Fruit fly (Drosophila melanogaster) whole organism, wandering third instar larva: ENCODE data around the gene Rab3GAP1.
A peak's percentile ranks its signal among the peaks of the same experiment; 100 is the strongest.

Experiments
- Sp1 ChIP-seq: fragments of 200-800 bp; sonication (Bioruptor generic); optimal IDR thresholded peaks from 3 replicates; lab custom pipeline; 2019; ENCODE audit warnings: missing biosample characterization, mild to moderate bottlenecking, missing genetic modification characterization, moderate library complexity
- Vsx2 ChIP-seq: fragments of 200-300, 225-300 bp; sonication (Bioruptor generic); optimal IDR thresholded peaks from 2 replicates; lab custom pipeline; 2018; ENCODE audit warnings: missing biosample characterization, missing genetic modification characterization; ENCODE audit not compliant: partially characterized antibody
- br ChIP-seq: fragments of 200-800 bp; sonication (Bioruptor generic); optimal IDR thresholded peaks from 2 replicates; lab custom pipeline; 2016; ENCODE audit warnings: missing biosample characterization, missing genetic modification characterization
- brk ChIP-seq: fragments of 200-800 bp; sonication (Bioruptor generic); optimal IDR thresholded peaks from 2 replicates; lab custom pipeline; 2016; ENCODE audit warnings: missing biosample characterization, mild to moderate bottlenecking, missing genetic modification characterization
- dsf ChIP-seq: sonication (Bioruptor generic); optimal IDR thresholded peaks from 2 replicates; lab custom pipeline; 2016; ENCODE audit warnings: missing biosample characterization, missing genetic modification characterization, borderline replicate concordance
- fru ChIP-seq: fragments of 200-800 bp; sonication (Bioruptor generic); optimal IDR thresholded peaks from 3 replicates; lab custom pipeline; 2016; ENCODE audit warnings: missing biosample characterization, mild to moderate bottlenecking, missing genetic modification characterization
- psq ChIP-seq: fragments of 200-800 bp; sonication (Bioruptor generic); optimal IDR thresholded peaks from 3 replicates; lab custom pipeline; 2017; ENCODE audit warnings: missing biosample characterization, mild to moderate bottlenecking, missing genetic modification characterization, moderate library complexity
- sage ChIP-seq: fragments of 200-800 bp; sonication (Bioruptor generic); optimal IDR thresholded peaks from 2 replicates; lab custom pipeline; 2016; ENCODE audit warnings: missing biosample characterization, mild to moderate bottlenecking, missing genetic modification characterization
- usp ChIP-seq: fragments of >200 bp; optimal IDR thresholded peaks from 2 replicates; lab custom pipeline; 2017; ENCODE audit warnings: missing biosample characterization, missing genetic modification characterization

dm6 chr2L:1649828-1650429 lies 39.0 kb upstream of the Rab3GAP1 start:
- TF ChIP-seq dsf (GFP tag; lab: Kevin White, UChicago) (no peak), brk (GFP tag; lab: Kevin White, UChicago) (peak; percentile 12), Sp1 (GFP tag; lab: Kevin White, UChicago) (no peak), br (GFP tag; lab: Kevin White, UChicago) (no peak), usp (GFP tag; lab: Kevin White, UChicago) (no peak), Vsx2 (GFP tag; lab: Kevin White, UChicago) (peak; percentile 71), fru (GFP tag; lab: Kevin White, UChicago) (peak; percentile 59), sage (GFP tag; lab: Kevin White, UChicago) (no peak), psq (GFP tag; lab: Kevin White, UChicago) (peak; percentile 58)
